Worm (Caenorhabditis elegans) whole organism, L2 larva: ENCODE results near the gene let-721.
A peak's percentile ranks its signal among the peaks of the same experiment; 100 is the strongest.

Experiments
- C34F6.9 ChIP-seq: fragments of 150-350 bp; optimal IDR thresholded peaks from 2 replicates; lab custom pipeline; 2014; ENCODE audit warnings: missing biosample characterization, missing genetic modification characterization
- F13H6.1 ChIP-seq: sonication (generic microtip); optimal IDR thresholded peaks from 2 replicates; lab custom pipeline; 2016; ENCODE audit warnings: missing genetic modification characterization, missing compliant biosample characterization
- R02D3.7 ChIP-seq: fragments of 150-350 bp; optimal IDR thresholded peaks from 2 replicates; lab custom pipeline; 2014; ENCODE audit warnings: missing biosample characterization, missing genetic modification characterization
- Y55F3AM.14 ChIP-seq: fragments of 200-800 bp; sonication (Bioruptor generic); optimal IDR thresholded peaks from 2 replicates; lab custom pipeline; 2018; ENCODE audit warnings: mild to moderate bottlenecking, missing genetic modification characterization, missing compliant biosample characterization
- ZK546.5 ChIP-seq: sonication (generic microtip); optimal IDR thresholded peaks from 2 replicates; lab custom pipeline; 2017; ENCODE audit warnings: missing biosample characterization, missing genetic modification characterization
- alr-1 ChIP-seq: fragments of 150-350 bp; optimal IDR thresholded peaks from 2 replicates; lab custom pipeline; 2014; ENCODE audit warnings: missing biosample characterization, missing genetic modification characterization
- aly-2 ChIP-seq: fragments of 150-350 bp; optimal IDR thresholded peaks from 2 replicates; lab custom pipeline; 2014; ENCODE audit warnings: missing biosample characterization, missing genetic modification characterization
- ama-1 ChIP-seq: fragments of 150-350 bp; optimal IDR thresholded peaks from 2 replicates; lab custom pipeline; 2018; ENCODE audit warnings: inconsistent platforms
- blmp-1 ChIP-seq: sonication (generic microtip); optimal IDR thresholded peaks from 2 replicates; lab custom pipeline; 2017; ENCODE audit warnings: missing genetic modification characterization, mild to moderate bottlenecking, missing compliant biosample characterization, antibody characterized with exemption, moderate library complexity; ENCODE audit not compliant: insufficient read depth
- ceh-16 ChIP-seq: fragments of 150-350 bp; optimal IDR thresholded peaks from 2 replicates; lab custom pipeline; 2014; ENCODE audit warnings: missing biosample characterization, missing genetic modification characterization
- ceh-82 ChIP-seq: fragments of 150-350 bp; optimal IDR thresholded peaks from 2 replicates; lab custom pipeline; 2014; ENCODE audit warnings: missing biosample characterization, missing genetic modification characterization
- crh-2 ChIP-seq: sonication (generic microtip); optimal IDR thresholded peaks from 2 replicates; lab custom pipeline; 2017; ENCODE audit warnings: missing biosample characterization, missing genetic modification characterization
- dmd-4 ChIP-seq: sonication (generic microtip); optimal IDR thresholded peaks from 2 replicates; lab custom pipeline; 2017; ENCODE audit warnings: missing biosample characterization, missing genetic modification characterization
- egl-27 ChIP-seq: sonication (generic microtip); optimal IDR thresholded peaks from 3 replicates; lab custom pipeline; 2017; ENCODE audit warnings: missing biosample characterization, missing genetic modification reagents, missing genetic modification characterization
- elt-1 ChIP-seq: fragments of 150-350 bp; optimal IDR thresholded peaks from 2 replicates; lab custom pipeline; 2014; ENCODE audit warnings: missing biosample characterization, missing genetic modification characterization
- elt-3 ChIP-seq: sonication (generic microtip); optimal IDR thresholded peaks from 2 replicates; lab custom pipeline; 2017; ENCODE audit warnings: missing biosample characterization, missing genetic modification characterization
- fos-1 ChIP-seq: fragments of 150-350 bp; optimal IDR thresholded peaks from 2 replicates; lab custom pipeline; 2014; ENCODE audit warnings: missing biosample characterization, missing genetic modification characterization
- gmeb-1 ChIP-seq: fragments of 150-350 bp; optimal IDR thresholded peaks from 2 replicates; lab custom pipeline; 2014; ENCODE audit warnings: missing biosample characterization, missing genetic modification characterization
- lin-11 ChIP-seq: fragments of 150-350 bp; sonication (generic microtip); optimal IDR thresholded peaks from 2 replicates; lab custom pipeline; 2014; ENCODE audit warnings: missing biosample characterization, missing genetic modification characterization, inconsistent platforms, mixed read lengths
- lin-13 ChIP-seq: fragments of 150-350 bp; optimal IDR thresholded peaks from 2 replicates; lab custom pipeline; 2014; ENCODE audit warnings: missing biosample characterization, missing genetic modification reagents, missing genetic modification characterization
- lin-39 ChIP-seq: fragments of 150-350 bp; optimal IDR thresholded peaks from 2 replicates; lab custom pipeline; 2014; ENCODE audit warnings: missing biosample characterization, missing genetic modification reagents, missing genetic modification characterization
- lsy-2 ChIP-seq, 2 experiments: fragments of 150-350 bp in 1 of 2; sonication (generic microtip) in 1 of 2; optimal IDR thresholded peaks; 2 replicates each; lab custom pipeline; 2014 to 2017; ENCODE audit warnings: missing biosample characterization in 2 of 2, missing genetic modification characterization in 2 of 2
- mab-5 ChIP-seq: fragments of 150-350 bp; optimal IDR thresholded peaks from 2 replicates; lab custom pipeline; 2014; ENCODE audit warnings: missing biosample characterization, missing genetic modification characterization
- mbf-1 ChIP-seq: sonication (generic microtip); optimal IDR thresholded peaks from 2 replicates; lab custom pipeline; 2017; ENCODE audit warnings: missing biosample characterization, missing genetic modification characterization
- mdl-1 ChIP-seq, 2 experiments: fragments of 150-350 bp in 1 of 2; sonication (generic microtip) in 1 of 2; optimal IDR thresholded peaks; 2 replicates each; lab custom pipeline; 2017; ENCODE audit warnings: missing biosample characterization in 2 of 2, missing genetic modification characterization in 2 of 2
- nhr-10 ChIP-seq: sonication (generic microtip); optimal IDR thresholded peaks from 2 replicates; lab custom pipeline; 2017; ENCODE audit warnings: missing biosample characterization, missing genetic modification characterization
- nhr-11 ChIP-seq: fragments of 150-350 bp; optimal IDR thresholded peaks from 2 replicates; lab custom pipeline; 2014; ENCODE audit warnings: missing biosample characterization, missing genetic modification characterization
- nhr-12 ChIP-seq: fragments of 150-350 bp; optimal IDR thresholded peaks from 2 replicates; lab custom pipeline; 2014; ENCODE audit warnings: missing biosample characterization, missing genetic modification characterization
- nhr-129 ChIP-seq: fragments of 150-350 bp; optimal IDR thresholded peaks from 2 replicates; lab custom pipeline; 2014; ENCODE audit warnings: missing biosample characterization, missing genetic modification characterization
- nhr-21 ChIP-seq: fragments of 150-350 bp; optimal IDR thresholded peaks from 2 replicates; lab custom pipeline; 2014; ENCODE audit warnings: missing biosample characterization, missing genetic modification characterization
- nhr-23 ChIP-seq: fragments of 150-350 bp; optimal IDR thresholded peaks from 2 replicates; lab custom pipeline; 2014; ENCODE audit warnings: missing biosample characterization, missing genetic modification reagents, missing genetic modification characterization
- nhr-237 ChIP-seq: fragments of 150-350 bp; optimal IDR thresholded peaks from 2 replicates; lab custom pipeline; 2014; ENCODE audit warnings: missing biosample characterization, missing genetic modification characterization
- nhr-25 ChIP-seq: fragments of 150-350 bp; sonication (generic microtip); optimal IDR thresholded peaks from 3 replicates; lab custom pipeline; 2014; ENCODE audit warnings: missing biosample characterization, missing genetic modification characterization
- nhr-6 ChIP-seq: fragments of 150-350 bp; optimal IDR thresholded peaks from 2 replicates; lab custom pipeline; 2014; ENCODE audit warnings: missing biosample characterization, missing genetic modification characterization
- nhr-77 ChIP-seq: fragments of 150-350 bp; optimal IDR thresholded peaks from 2 replicates; lab custom pipeline; 2014; ENCODE audit warnings: missing biosample characterization, missing genetic modification characterization
- peb-1 ChIP-seq: fragments of 150-350 bp; optimal IDR thresholded peaks from 2 replicates; lab custom pipeline; 2014; ENCODE audit warnings: missing biosample characterization, missing genetic modification characterization
- sem-4 ChIP-seq: fragments of 150-350 bp; optimal IDR thresholded peaks from 2 replicates; lab custom pipeline; 2014; ENCODE audit warnings: missing biosample characterization, missing genetic modification reagents, missing genetic modification characterization
- skn-1 ChIP-seq: sonication (generic microtip); optimal IDR thresholded peaks from 2 replicates; lab custom pipeline; 2017; ENCODE audit warnings: missing biosample characterization, missing genetic modification characterization
- sma-3 ChIP-seq: sonication (generic microtip); optimal IDR thresholded peaks from 2 replicates; lab custom pipeline; 2016; ENCODE audit warnings: missing genetic modification reagents, missing genetic modification characterization, missing compliant biosample characterization
- sma-9 ChIP-seq, 2 experiments: fragments of 150-350 bp in 1 of 2; sonication (generic microtip) in 1 of 2; optimal IDR thresholded peaks; 2 replicates each; lab custom pipeline; 2014 to 2016; ENCODE audit warnings: missing genetic modification characterization in 2 of 2, mild to moderate bottlenecking in 1 of 2, missing biosample characterization in 1 of 2, missing compliant biosample characterization in 1 of 2, missing genetic modification reagents in 1 of 2, moderate library complexity in 1 of 2
- snpc-4 ChIP-seq: fragments of 150-350 bp; optimal IDR thresholded peaks from 2 replicates; lab custom pipeline; 2014; ENCODE audit warnings: missing biosample characterization, missing genetic modification characterization
- unc-39 ChIP-seq: fragments of 150-350 bp; optimal IDR thresholded peaks from 2 replicates; lab custom pipeline; 2014; ENCODE audit warnings: missing biosample characterization, missing genetic modification characterization
- unc-55 ChIP-seq: fragments of 150-350 bp; sonication (generic microtip); optimal IDR thresholded peaks from 3 replicates; lab custom pipeline; 2014; ENCODE audit warnings: missing biosample characterization, missing genetic modification reagents, missing genetic modification characterization
- unc-62 ChIP-seq: fragments of 150-350 bp; optimal IDR thresholded peaks from 2 replicates; lab custom pipeline; 2014; ENCODE audit warnings: missing biosample characterization, missing genetic modification reagents, missing genetic modification characterization
- zag-1 ChIP-seq: fragments of 150-350 bp; optimal IDR thresholded peaks from 2 replicates; lab custom pipeline; 2014; ENCODE audit warnings: missing biosample characterization, missing genetic modification characterization
- ztf-1 ChIP-seq: fragments of 200-800 bp; sonication (Bioruptor generic); conservative IDR thresholded peaks from 2 replicates; pipeline ENCODE4 v1.3.6; 2022; ENCODE audit warnings: missing genetic modification characterization, missing compliant biosample characterization
- ztf-11 ChIP-seq: sonication (generic microtip); optimal IDR thresholded peaks from 2 replicates; lab custom pipeline; 2017; ENCODE audit warnings: missing biosample characterization, missing genetic modification characterization

let-721 gene

ce11 chrIII:6447521-6447920, 814 bp upstream of the let-721 start:
- TF ChIP-seq nhr-25 (tag; lab: Kevin White, UChicago) (peak; percentile 73), ZK546.5 (tag; lab: Kevin White, UChicago) (no peak), unc-62 (peak; percentile 3), sma-3 (GFP tag; lab: Kevin White, UChicago) (peak; percentile 75), crh-2 (tag; lab: Kevin White, UChicago) (peak; percentile 84), ceh-82 (no peak), ceh-16 (tag; lab: Kevin White, UChicago) (no peak), mbf-1 (tag; lab: Kevin White, UChicago) (no peak), alr-1 (tag; lab: Kevin White, UChicago) (no peak), F13H6.1 (tag; lab: Kevin White, UChicago) (peak; percentile 55), dmd-4 (tag; lab: Kevin White, UChicago) (no peak), C34F6.9 (tag; lab: Kevin White, UChicago) (peak; percentile 43), gmeb-1 (tag; lab: Kevin White, UChicago) (peak; percentile 41), skn-1 (no peak), unc-39 (tag; lab: Kevin White, UChicago) (no peak), fos-1 (tag; lab: Kevin White, UChicago) (peak; percentile 71), zag-1 (tag; lab: Kevin White, UChicago) (no peak), lin-11 (tag; lab: Kevin White, UChicago) (no peak), peb-1 (no peak), blmp-1 (tag; lab: Kevin White, UChicago) (peak; percentile 48), nhr-129 (peak; percentile 71), nhr-21 (tag; lab: Kevin White, UChicago) (peak; percentile 76), lsy-2 (tag; optimal IDR thresholded peaks at IDR 0.05; lab: Kevin White, UChicago) (peak in 1 of 2 experiments; percentile 67), sma-9 (GFP tag; optimal IDR thresholded peaks at IDR 0.05; lab: Kevin White, UChicago) (peak; percentile 76), sma-9 (tag; optimal IDR thresholded peaks at IDR 0.05; lab: Kevin White, UChicago) (no peak), R02D3.7 (tag; lab: Kevin White, UChicago) (no peak), nhr-77 (tag; lab: Kevin White, UChicago) (no peak), mdl-1 (tag; optimal IDR thresholded peaks at IDR 0.05; lab: Kevin White, UChicago) (peak; percentile 49 to 65), Y55F3AM.14 (GFP tag; lab: Kevin White, UChicago) (no peak), nhr-11 (tag; lab: Kevin White, UChicago) (no peak), aly-2 (tag; lab: Kevin White, UChicago) (no peak), lin-13 (GFP tag; lab: Kevin White, UChicago) (peak; percentile 22)

ce11 chrIII:6444335-6444734, 2.4 kb downstream of the let-721 start, which contains the start of gene C05D11.13:
Gene C05D11.13, minus strand, starts transcription at chrIII:6444586.
- TF ChIP-seq nhr-11 (tag; lab: Kevin White, UChicago) (no peak), nhr-6 (tag; lab: Kevin White, UChicago) (no peak), mab-5 (tag; lab: Kevin White, UChicago) (no peak), lin-39 (tag; lab: Kevin White, UChicago) (no peak), zag-1 (tag; lab: Kevin White, UChicago) (no peak), sem-4 (tag; lab: Kevin White, UChicago) (no peak), nhr-77 (tag; lab: Kevin White, UChicago) (no peak), unc-62 (no peak), F13H6.1 (tag; lab: Kevin White, UChicago) (peak; percentile 56), snpc-4 (tag; lab: Kevin White, UChicago) (no peak), C34F6.9 (tag; lab: Kevin White, UChicago) (peak; percentile 68), aly-2 (tag; lab: Kevin White, UChicago) (no peak), ztf-11 (no peak), nhr-237 (tag; lab: Kevin White, UChicago) (no peak), lin-11 (tag; lab: Kevin White, UChicago) (no peak), elt-1 (tag; lab: Kevin White, UChicago) (no peak), sma-3 (GFP tag; lab: Kevin White, UChicago) (peak; percentile 47), Y55F3AM.14 (GFP tag; lab: Kevin White, UChicago) (no peak), mbf-1 (tag; lab: Kevin White, UChicago) (no peak), nhr-10 (tag; lab: Kevin White, UChicago) (no peak), ceh-82 (no peak), lsy-2 (tag; optimal IDR thresholded peaks at IDR 0.05; lab: Kevin White, UChicago) (peak in 1 of 2 experiments; percentile 84), nhr-21 (tag; lab: Kevin White, UChicago) (peak; percentile 0), ama-1 (lab: Kevin White, UChicago) (no peak), blmp-1 (tag; lab: Kevin White, UChicago) (no peak), crh-2 (tag; lab: Kevin White, UChicago) (peak; percentile 65), unc-39 (tag; lab: Kevin White, UChicago) (no peak), unc-55 (GFP tag; lab: Kevin White, UChicago) (peak; percentile 51), nhr-12 (no peak), nhr-23 (tag; lab: Kevin White, UChicago) (no peak), ceh-16 (tag; lab: Kevin White, UChicago) (no peak), lin-13 (GFP tag; lab: Kevin White, UChicago) (no peak), egl-27 (no peak), gmeb-1 (tag; lab: Kevin White, UChicago) (no peak), ZK546.5 (tag; lab: Kevin White, UChicago) (no peak), nhr-25 (tag; lab: Kevin White, UChicago) (peak; percentile 7), alr-1 (tag; lab: Kevin White, UChicago) (no peak), elt-3 (no peak), ztf-1 (GFP tag; lab: Robert Waterston, UW) (no peak), nhr-129 (peak; percentile 59), skn-1 (no peak), R02D3.7 (tag; lab: Kevin White, UChicago) (no peak), sma-9 (GFP tag; optimal IDR thresholded peaks at IDR 0.05; lab: Kevin White, UChicago) (peak; percentile 59), sma-9 (tag; optimal IDR thresholded peaks at IDR 0.05; lab: Kevin White, UChicago) (no peak)
